Worm (Caenorhabditis elegans): ENCODE results near the gene aqp-11.

ce11 chrIII:13683275-13683674, 10.2 kb downstream of the aqp-11 start:
- TF ChIP-seq ceh-32 (tag; optimal IDR thresholded peaks at IDR 0.05; ENCODE audit: poor library complexity), result no peak
- TF ChIP-seq pha-4 (GFP tag; IDR thresholded peaks at IDR 0.05), result no peak
- no peak for TF ChIP-seq pha-4 (tag; optimal IDR thresholded peaks at IDR 0.05)

Data from whole organism, L4 larva.